Fruit fly (Drosophila melanogaster) whole organism, embryonic: Measurements from ENCODE around the gene CG31100.

Experiments used
- Aef1 ChIP-seq: fragments of 200-800 bp; sonication (Bioruptor generic); IDR thresholded peaks from 3 replicates; pipeline ENCODE4 v1.3.6; 2022; ENCODE audit warnings: missing biosample characterization, missing genetic modification characterization
- Atf6 ChIP-seq: fragments of 200-800 bp; sonication (Bioruptor generic); IDR thresholded peaks from 2 replicates; pipeline ENCODE4 v1.3.6; 2022; ENCODE audit warnings: missing biosample characterization, missing genetic modification characterization
- Bgb ChIP-seq: fragments of 200-800 bp; sonication (Bioruptor generic); IDR thresholded peaks from 2 replicates; pipeline ENCODE4 v1.3.6; 2022; ENCODE audit warnings: missing biosample characterization, missing genetic modification characterization; ENCODE audit not compliant: partially characterized antibody
- CG10654 ChIP-seq: fragments of 200-800 bp; sonication (Bioruptor generic); optimal IDR thresholded peaks from 2 replicates; lab custom pipeline; 2016; ENCODE audit warnings: missing biosample characterization, missing genetic modification characterization
- CG10979 ChIP-seq: fragments of 200-800 bp; sonication (Bioruptor generic); optimal IDR thresholded peaks from 2 replicates; lab custom pipeline; 2018; ENCODE audit warnings: missing biosample characterization, mild to moderate bottlenecking, missing genetic modification characterization, moderate library complexity
- CG11456 ChIP-seq: fragments of 200-800 bp; sonication (Bioruptor generic); IDR thresholded peaks from 3 replicates; pipeline ENCODE4 v1.3.6; 2022; ENCODE audit warnings: missing biosample characterization, missing genetic modification characterization
- CG11723 ChIP-seq: fragments of 200-800 bp; sonication (Bioruptor generic); optimal IDR thresholded peaks from 2 replicates; lab custom pipeline; 2017; ENCODE audit warnings: missing biosample characterization, mild to moderate bottlenecking, missing genetic modification characterization
- CG12219 ChIP-seq: fragments of 200-800 bp; sonication (Bioruptor generic); optimal IDR thresholded peaks from 3 replicates; lab custom pipeline; 2018; ENCODE audit warnings: missing biosample characterization, mild to moderate bottlenecking, missing genetic modification characterization
- CG12659 ChIP-seq: fragments of 200-800 bp; sonication (Bioruptor generic); optimal IDR thresholded peaks from 3 replicates; lab custom pipeline; 2017; ENCODE audit warnings: mild to moderate bottlenecking, missing biosample characterization, missing genetic modification reagents, missing genetic modification characterization
- CG17385 ChIP-seq: fragments of 200-800 bp; sonication (Bioruptor generic); optimal IDR thresholded peaks from 3 replicates; lab custom pipeline; 2018; ENCODE audit warnings: missing biosample characterization, mild to moderate bottlenecking, missing genetic modification characterization
- CG32532 ChIP-seq: fragments of 200-800 bp; sonication (Bioruptor generic); IDR thresholded peaks from 2 replicates; pipeline ENCODE4 v1.3.6; 2022; ENCODE audit warnings: missing biosample characterization, missing genetic modification characterization
- CG4360 ChIP-seq: fragments of 200-800 bp; sonication (Bioruptor generic); IDR thresholded peaks from 2 replicates; pipeline ENCODE4 v1.3.6; 2022; ENCODE audit warnings: missing biosample characterization, missing genetic modification characterization
- CG4707 ChIP-seq: fragments of 200-800 bp; sonication (Bioruptor generic); optimal IDR thresholded peaks from 2 replicates; lab custom pipeline; 2018; ENCODE audit warnings: missing biosample characterization, mild to moderate bottlenecking, missing genetic modification characterization, moderate library complexity
- CG4730 ChIP-seq: fragments of 200-800 bp; sonication (Bioruptor generic); IDR thresholded peaks from 2 replicates; pipeline ENCODE4 v1.3.6; 2022; ENCODE audit warnings: missing biosample characterization, missing genetic modification characterization
- CG7745 ChIP-seq: fragments of 200-800 bp; sonication (Bioruptor generic); optimal IDR thresholded peaks from 2 replicates; lab custom pipeline; 2018; ENCODE audit warnings: missing biosample characterization, mild to moderate bottlenecking, missing genetic modification characterization, moderate library complexity
- CG9817 ChIP-seq: fragments of 200-800 bp; sonication (Bioruptor generic); optimal IDR thresholded peaks from 2 replicates; lab custom pipeline; 2018; ENCODE audit warnings: missing biosample characterization, mild to moderate bottlenecking, missing genetic modification characterization, moderate library complexity
- D19A ChIP-seq: fragments of 200-800 bp; optimal IDR thresholded peaks from 3 replicates; lab custom pipeline; 2019; ENCODE audit warnings: missing biosample characterization, mild to moderate bottlenecking, missing genetic modification characterization, moderate library complexity
- Dbx ChIP-seq: fragments of 200-800 bp; sonication (Bioruptor generic); IDR thresholded peaks from 3 replicates; pipeline ENCODE4 v1.3.6; 2022; ENCODE audit warnings: missing biosample characterization, missing genetic modification characterization
- Deaf1 ChIP-seq: fragments of 200-800 bp; optimal IDR thresholded peaks from 3 replicates; lab custom pipeline; 2019; ENCODE audit warnings: missing biosample characterization, mild to moderate bottlenecking, missing genetic modification characterization, moderate library complexity
- Drgx ChIP-seq: fragments of 200-800 bp; sonication (Bioruptor generic); IDR thresholded peaks from 2 replicates; pipeline ENCODE4 v1.3.6; 2022; ENCODE audit warnings: missing biosample characterization, missing genetic modification characterization
- Ets65A ChIP-seq: fragments of 200-800 bp; sonication (Bioruptor generic); peaks from one replicate; lab custom pipeline; 2016; ENCODE audit warnings: missing biosample characterization, missing genetic modification characterization
- HLH4C ChIP-seq: fragments of 200-800 bp; sonication (Bioruptor generic); IDR thresholded peaks from 3 replicates; pipeline ENCODE4 v1.3.6; 2022; ENCODE audit warnings: missing biosample characterization, missing genetic modification characterization; ENCODE audit not compliant: partially characterized antibody
- NC2α ChIP-seq: fragments of 200-800 bp; sonication (Bioruptor generic); optimal IDR thresholded peaks from 2 replicates; lab custom pipeline; 2016; ENCODE audit warnings: missing biosample characterization, missing genetic modification characterization
- Rx ChIP-seq: fragments of 200-800 bp; sonication (Bioruptor generic); IDR thresholded peaks from 2 replicates; pipeline ENCODE4 v1.3.6; 2022; ENCODE audit warnings: missing biosample characterization, missing genetic modification characterization
- Xrp1 ChIP-seq: fragments of 200-800 bp; sonication (Bioruptor generic); IDR thresholded peaks from 2 replicates; pipeline ENCODE4 v1.3.6; 2022; ENCODE audit warnings: missing biosample characterization, missing genetic modification characterization
- abd-A ChIP-seq: fragments of 200-800 bp; sonication (Bioruptor generic); optimal IDR thresholded peaks from 3 replicates; lab custom pipeline; 2019; ENCODE audit warnings: missing biosample characterization, mild to moderate bottlenecking, missing genetic modification characterization, moderate library complexity
- bsh ChIP-seq, 2 experiments: fragments of 200-800 bp; sonication (Bioruptor generic); optimal IDR thresholded peaks; 2 replicates each; lab custom pipeline; 2017 to 2018; ENCODE audit warnings: mild to moderate bottlenecking in 2 of 2, missing biosample characterization in 2 of 2, missing genetic modification characterization in 2 of 2, moderate library complexity in 1 of 2
- cg ChIP-seq: fragments of 200-800 bp; sonication (Bioruptor generic); optimal IDR thresholded peaks from 3 replicates; lab custom pipeline; 2019; ENCODE audit warnings: missing biosample characterization, mild to moderate bottlenecking, missing genetic modification characterization, moderate library complexity
- chinmo ChIP-seq: fragments of 200-800 bp; sonication (Bioruptor generic); IDR thresholded peaks from 4 replicates; pipeline ENCODE4 v1.3.6; 2022; ENCODE audit warnings: missing biosample characterization, missing genetic modification characterization; ENCODE audit not compliant: partially characterized antibody
- gem ChIP-seq: fragments of 200-800 bp; sonication (Bioruptor generic); optimal IDR thresholded peaks from 2 replicates; lab custom pipeline; 2019; ENCODE audit warnings: missing biosample characterization, mild to moderate bottlenecking, missing genetic modification characterization, moderate library complexity
- maf-S ChIP-seq: fragments of 200-800 bp; sonication (Bioruptor generic); optimal IDR thresholded peaks from 2 replicates; lab custom pipeline; 2016; ENCODE audit warnings: missing biosample characterization, missing genetic modification characterization
- nom ChIP-seq: fragments of 200-800 bp; sonication (Bioruptor generic); optimal IDR thresholded peaks from 2 replicates; lab custom pipeline; 2017; ENCODE audit warnings: missing biosample characterization, missing genetic modification characterization, mild to moderate bottlenecking, moderate library complexity, missing genetic modification reagents
- rib ChIP-seq: fragments of 200-800 bp; sonication (Bioruptor generic); IDR thresholded peaks from 2 replicates; pipeline ENCODE4 v1.3.6; 2022; ENCODE audit warnings: missing biosample characterization, missing genetic modification characterization
- sens ChIP-seq: fragments of 200-800 bp; sonication (Bioruptor generic); peaks from one replicate; lab custom pipeline; 2016; ENCODE audit warnings: missing biosample characterization, missing genetic modification characterization
- seq ChIP-seq: fragments of 200-800 bp; sonication (Bioruptor generic); IDR thresholded peaks from 2 replicates; pipeline ENCODE4 v1.3.6; 2022; ENCODE audit warnings: missing biosample characterization, missing genetic modification characterization
- sisA ChIP-seq: fragments of 200-800 bp; sonication (Bioruptor generic); IDR thresholded peaks from 2 replicates; pipeline ENCODE4 v1.3.6; 2022; ENCODE audit warnings: missing biosample characterization, missing genetic modification characterization
- tin ChIP-seq: fragments of 200-800 bp; sonication (Bioruptor generic); optimal IDR thresholded peaks from 3 replicates; lab custom pipeline; 2016; ENCODE audit warnings: missing biosample characterization, missing genetic modification characterization
- tll ChIP-seq, 2 experiments: fragments of 200-800 bp in 1 of 2; fragments of >200 bp in 1 of 2; sonication (Bioruptor generic) in 1 of 2; optimal IDR thresholded peaks; 2 replicates each; lab custom pipeline; 2017 to 2019; ENCODE audit warnings: missing biosample characterization in 2 of 2, missing genetic modification characterization in 2 of 2, mild to moderate bottlenecking in 1 of 2, moderate library complexity in 1 of 2
- vvl ChIP-seq: fragments of 200-800 bp; sonication (Bioruptor generic); IDR thresholded peaks from 2 replicates; pipeline ENCODE4 v1.3.6; 2022; ENCODE audit warnings: missing biosample characterization, missing genetic modification characterization
- wek ChIP-seq: fragments of 200-800 bp; sonication (Bioruptor generic); optimal IDR thresholded peaks from 3 replicates; lab custom pipeline; 2018; ENCODE audit warnings: missing biosample characterization, mild to moderate bottlenecking, missing genetic modification characterization, moderate library complexity

The CG31100 gene

dm6 chr3R:8960329-8960728 lies 43.1 kb downstream of the CG31100 start (continued):
- TF ChIP-seq CG4360 (GFP tag; lab: Robert Waterston, UW) = no peak
- TF ChIP-seq wek (GFP tag; lab: Kevin White, UChicago) = no peak
- TF ChIP-seq CG7745 = no peak
- no peak for TF ChIP-seq Bgb (GFP tag; lab: Robert Waterston, UW)
- peak; percentile 48; the same call in 1 of the 2 replicates for TF ChIP-seq seq

- peak; percentile 4 for TF ChIP-seq abd-A (tag; lab: Kevin White, UChicago)
- TF ChIP-seq NC2α (GFP tag; lab: Kevin White, UChicago) = no peak
- TF ChIP-seq nom = no peak
- TF ChIP-seq cg (GFP tag; lab: Kevin White, UChicago) = peak; percentile 17
- no peak for TF ChIP-seq CG10979 (tag; lab: Kevin White, UChicago)
- no peak for TF ChIP-seq CG10654 (GFP tag; lab: Kevin White, UChicago)
- peak; percentile 22 for TF ChIP-seq Ets65A (GFP tag; lab: Kevin White, UChicago)
- TF ChIP-seq Atf6 (GFP tag; lab: Robert Waterston, UW) = no peak
- TF ChIP-seq rib (GFP tag; lab: Robert Waterston, UW) = no peak
- TF ChIP-seq CG12659 (GFP tag; lab: Kevin White, UChicago) = no peak
- TF ChIP-seq CG17385 = no peak
- no peak for TF ChIP-seq CG32532 (GFP tag; lab: Robert Waterston, UW)
- TF ChIP-seq CG9817 (tag; lab: Kevin White, UChicago) = no peak
- TF ChIP-seq vvl (GFP tag; lab: Robert Waterston, UW) = peak; percentile 54; the same call in 1 of the 2 replicates
- TF ChIP-seq chinmo (GFP tag; lab: Robert Waterston, UW) = 0 out of 4 replicates have a peak, but pooled peaks have one; percentile 14
- TF ChIP-seq tll (GFP tag; optimal IDR thresholded peaks at IDR 0.05; lab: Kevin White, UChicago) = no peak
- no peak for TF ChIP-seq sisA (GFP tag; lab: Robert Waterston, UW)
- no peak for TF ChIP-seq Dbx (GFP tag; lab: Robert Waterston, UW)
- TF ChIP-seq, all 482 proteins: peak for 5
These were observed 44.3 kb downstream of the CG31100 start for dm6 chr3R:8959153-8959552.

- TF ChIP-seq maf-S (no peak), Drgx (GFP tag; lab: Robert Waterston, UW) (peak; percentile 71), tin (no peak), CG12219 (GFP tag; lab: Kevin White, UChicago) (no peak), gem (tag; lab: Kevin White, UChicago) (peak; percentile 8), CG7745 (no peak), Xrp1 (0 out of 2 replicates have a peak, but pooled peaks have one; percentile 8), Rx (no peak), Aef1 (GFP tag; lab: Robert Waterston, UW) (no peak), Ets65A (GFP tag; lab: Kevin White, UChicago) (peak; percentile 54), bsh (GFP tag; optimal IDR thresholded peaks at IDR 0.05; lab: Kevin White, UChicago) (peak in 1 of 2 experiments; percentile 53), Deaf1 (tag; lab: Kevin White, UChicago) (no peak), CG4707 (GFP tag; lab: Kevin White, UChicago) (no peak), chinmo (GFP tag; lab: Robert Waterston, UW) (0 out of 4 replicates have a peak, but pooled peaks have one; percentile 35)
- TF ChIP-seq, all 482 proteins: peak for 6
These were observed 45.1 kb downstream of the CG31100 start for dm6 chr3R:8958300-8958699.

- TF ChIP-seq CG11723 (no peak), CG11456 (GFP tag; lab: Robert Waterston, UW) (0 out of 3 replicates have a peak, but pooled peaks have one; percentile 4), HLH4C (no peak), D19A (tag; lab: Kevin White, UChicago) (peak; percentile 70), sens (peak; percentile 1), CG4730 (GFP tag; lab: Robert Waterston, UW) (no peak)
- TF ChIP-seq, all 482 proteins: peak for 3
These were observed 45.7 kb downstream of the CG31100 start for dm6 chr3R:8957739-8958138.
